Fruit fly (Drosophila melanogaster): ENCODE data around the gene CG13054.
A peak's percentile ranks its signal among the peaks of the same experiment; 100 is the strongest.

CG13054 gene

dm6 chr3L:16285346-16285911 is 28.4 kb upstream of the CG13054 start, which contains the start of gene CG13047:
Gene CG13047 (minus strand): TSS chr3L:16285396.
- TF ChIP-seq fru (GFP tag; optimal IDR thresholded peaks at IDR 0.05) = no peak
- TF ChIP-seq pan (optimal IDR thresholded peaks at IDR 0.05) = no peak
- TF ChIP-seq woc (GFP tag; optimal IDR thresholded peaks at IDR 0.05) = no peak
- no peak for TF ChIP-seq Rel (GFP tag; optimal IDR thresholded peaks at IDR 0.05)
- TF ChIP-seq Rel (tag; optimal IDR thresholded peaks at IDR 0.05) = no peak
- TF ChIP-seq Dfd (GFP tag; optimal IDR thresholded peaks at IDR 0.05) = no peak
- no peak for TF ChIP-seq tai (GFP tag; optimal IDR thresholded peaks at IDR 0.05)

- TF ChIP-seq Mio (GFP tag; optimal IDR thresholded peaks at IDR 0.05) (no peak), psq (GFP tag; optimal IDR thresholded peaks at IDR 0.05) (no peak), lola (GFP tag; optimal IDR thresholded peaks at IDR 0.05) (no peak), Dfd (GFP tag; optimal IDR thresholded peaks at IDR 0.05) (no peak), sv (GFP tag; optimal IDR thresholded peaks at IDR 0.05) (no peak), usp (GFP tag; optimal IDR thresholded peaks at IDR 0.05) (no peak), dsf (GFP tag; optimal IDR thresholded peaks at IDR 0.05; ENCODE audit: borderline replicate concordance) (no peak), h (GFP tag; optimal IDR thresholded peaks at IDR 0.05) (no peak), foxo (GFP tag; optimal IDR thresholded peaks at IDR 0.05) (no peak), Rel (GFP tag; optimal IDR thresholded peaks at IDR 0.05) (no peak), Rel (tag; optimal IDR thresholded peaks at IDR 0.05) (no peak), Abd-B (GFP tag; optimal IDR thresholded peaks at IDR 0.05) (no peak), Hnf4 (GFP tag; optimal IDR thresholded peaks at IDR 0.05) (no peak), dmrt93B (GFP tag; optimal IDR thresholded peaks at IDR 0.05) (no peak), Vsx2 (GFP tag; optimal IDR thresholded peaks at IDR 0.05; ENCODE audit: partially characterized antibody) (no peak)
These were observed 26.8 kb upstream of the CG13054 start, which contains the start of gene CG13048 for dm6 chr3L:16283821-16284220. Gene CG13048 (minus strand): TSS chr3L:16283921.

- TF ChIP-seq Hr78 (GFP tag; optimal IDR thresholded peaks at IDR 0.05) (no peak), foxo (GFP tag; optimal IDR thresholded peaks at IDR 0.05) (no peak), Hnf4 (GFP tag; optimal IDR thresholded peaks at IDR 0.05) (no peak), br (GFP tag; optimal IDR thresholded peaks at IDR 0.05) (no peak), GATAd (GFP tag; optimal IDR thresholded peaks at IDR 0.05) (no peak), Dfd (GFP tag; optimal IDR thresholded peaks at IDR 0.05) (peak; percentile 80), h (GFP tag; optimal IDR thresholded peaks at IDR 0.05) (no peak), Rel (GFP tag; optimal IDR thresholded peaks at IDR 0.05) (no peak), Rel (tag; optimal IDR thresholded peaks at IDR 0.05) (no peak)
These were observed 25.0 kb upstream of the CG13054 start, which contains the start of gene CG13049 for dm6 chr3L:16281880-16282556. Gene CG13049 (minus strand): TSS chr3L:16281930.

dm6 chr3L:16279987-16280454 is 23.0 kb upstream of the CG13054 start, which contains the start of gene CG13064:
Gene CG13064 (plus strand): TSS chr3L:16280404.
- peak; percentile 70 for TF ChIP-seq Vsx2 (GFP tag; optimal IDR thresholded peaks at IDR 0.05; ENCODE audit: partially characterized antibody)
- no peak for TF ChIP-seq rgr (GFP tag; optimal IDR thresholded peaks at IDR 0.05)

DNA sequence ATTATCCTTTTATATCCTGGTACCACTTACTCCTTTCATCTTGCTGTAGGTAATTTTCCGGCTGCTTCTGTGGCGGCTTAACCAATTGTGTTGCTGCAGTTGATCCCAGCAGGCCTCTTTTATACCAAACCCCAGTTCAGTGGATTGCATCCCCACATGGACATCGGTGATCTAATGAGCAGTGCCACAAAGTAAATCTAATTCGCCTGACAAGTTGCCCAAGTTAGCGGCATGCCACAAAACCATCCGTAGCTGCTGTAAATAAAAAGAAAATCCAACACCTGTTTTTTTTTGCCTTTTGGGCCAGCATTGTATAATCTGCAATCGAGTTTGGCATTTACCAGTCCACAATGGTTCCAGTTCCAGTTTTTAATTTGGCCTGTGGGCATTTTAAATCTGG is 22.2 kb upstream of the CG13054 start, which contains the start of gene CG13050:
CG13050 (minus strand) TSS at position 101 of the 400 bp plus-strand sequence.
- TF ChIP-seq Rel (GFP tag; optimal IDR thresholded peaks at IDR 0.05) (no peak), Rel (tag; optimal IDR thresholded peaks at IDR 0.05) (no peak), dl (GFP tag; optimal IDR thresholded peaks at IDR 0.05; ENCODE audit: insufficient read depth in 1 of 2, partially characterized antibody in 2 of 2) (no peak), fru (GFP tag; optimal IDR thresholded peaks at IDR 0.05) (no peak), Hnf4 (GFP tag; optimal IDR thresholded peaks at IDR 0.05) (no peak), Dif (GFP tag; optimal IDR thresholded peaks at IDR 0.05; ENCODE audit: partially characterized antibody) (no peak), dmrt93B (GFP tag; optimal IDR thresholded peaks at IDR 0.05) (no peak), br (GFP tag; optimal IDR thresholded peaks at IDR 0.05) (no peak), usp (GFP tag; optimal IDR thresholded peaks at IDR 0.05) (no peak), jim (GFP tag; optimal IDR thresholded peaks at IDR 0.05) (no peak)

- no peak for TF ChIP-seq brk (GFP tag; optimal IDR thresholded peaks at IDR 0.05)
- no peak for TF ChIP-seq Hr78 (GFP tag; optimal IDR thresholded peaks at IDR 0.05)
- no peak for TF ChIP-seq br (GFP tag; optimal IDR thresholded peaks at IDR 0.05)
- no peak for TF ChIP-seq GATAd (GFP tag; optimal IDR thresholded peaks at IDR 0.05)
- no peak for TF ChIP-seq Hr83 (GFP tag; optimal IDR thresholded peaks at IDR 0.05; ENCODE audit: poor library complexity, severe bottlenecking)
- no peak for TF ChIP-seq Rel (GFP tag; optimal IDR thresholded peaks at IDR 0.05)
- TF ChIP-seq Rel (tag; optimal IDR thresholded peaks at IDR 0.05) = no peak
- no peak for TF ChIP-seq ey (GFP tag; optimal IDR thresholded peaks at IDR 0.05)
- TF ChIP-seq CG32264 (GFP tag; optimal IDR thresholded peaks at IDR 0.05) = no peak
- TF ChIP-seq OdsH (GFP tag; optimal IDR thresholded peaks at IDR 0.05) = no peak
- TF ChIP-seq dl (GFP tag; optimal IDR thresholded peaks at IDR 0.05; ENCODE audit: insufficient read depth in 1 of 2, partially characterized antibody in 2 of 2) = no peak
These were observed 20.1 kb upstream of the CG13054 start, which contains the start of gene CG13065 for dm6 chr3L:16277135-16277534. Gene CG13065 (plus strand): TSS chr3L:16277435.

All from whole organism, wandering third instar larva.